Worm (Caenorhabditis elegans): Measurements from ENCODE around the gene gbb-1.

gbb-1 gene

ce11 chrX:2921737-2922136 is 36.0 kb upstream of the gbb-1 start:
- no peak for TF ChIP-seq fkh-4 (tag; optimal IDR thresholded peaks at IDR 0.05; ENCODE audit: borderline replicate concordance)
- TF ChIP-seq ceh-8 (GFP tag; optimal IDR thresholded peaks at IDR 0.05) = no peak
- TF ChIP-seq ets-5 (GFP tag; IDR thresholded peaks at IDR 0.05) = no peak
- no peak for TF ChIP-seq hpl-2 (GFP tag; optimal IDR thresholded peaks at IDR 0.05)
- no peak for TF ChIP-seq egl-27 (tag; optimal IDR thresholded peaks at IDR 0.05)
- TF ChIP-seq lin-13 (GFP tag; optimal IDR thresholded peaks at IDR 0.05) = no peak
- no peak for TF ChIP-seq pag-3 (tag; optimal IDR thresholded peaks at IDR 0.05; ENCODE audit: borderline replicate concordance, insufficient read depth)
- TF ChIP-seq nhr-90 (tag; optimal IDR thresholded peaks at IDR 0.05; ENCODE audit: poor library complexity) = no peak
- TF ChIP-seq nhr-84 (tag; optimal IDR thresholded peaks at IDR 0.05) = no peak

ce11 chrX:2922602-2923203 is 35.0 kb upstream of the gbb-1 start:
- TF ChIP-seq lin-15B (tag; optimal IDR thresholded peaks at IDR 0.05) (no peak), hlh-17 (GFP tag; optimal IDR thresholded peaks at IDR 0.05; ENCODE audit: borderline replicate concordance) (no peak), sox-4 (tag; optimal IDR thresholded peaks at IDR 0.05) (no peak), skn-1 (tag; optimal IDR thresholded peaks at IDR 0.05) (no peak), egl-27 (tag; optimal IDR thresholded peaks at IDR 0.05) (no peak), pag-3 (tag; optimal IDR thresholded peaks at IDR 0.05; ENCODE audit: borderline replicate concordance, insufficient read depth) (no peak), aly-2 (tag; optimal IDR thresholded peaks at IDR 0.05) (no peak), pqm-1 (tag; optimal IDR thresholded peaks at IDR 0.05) (no peak), nhr-19 (GFP tag; conservative IDR thresholded peaks at IDR 0.05) (no peak)

ce11 chrX:2923888-2924287 is 33.8 kb upstream of the gbb-1 start, which contains the start of gene hst-3.2:
hst-3.2 (minus strand) TSS chrX:2923988.
- TF ChIP-seq ztf-11 (tag; optimal IDR thresholded peaks at IDR 0.05) (no peak), nhr-76 (tag; optimal IDR thresholded peaks at IDR 0.05) (no peak), isw-1 (GFP tag; IDR thresholded peaks at IDR 0.05) (no peak), mab-9 (GFP tag; IDR thresholded peaks at IDR 0.05) (no peak), nhr-19 (GFP tag; conservative IDR thresholded peaks at IDR 0.05) (no peak), lin-15B (tag; optimal IDR thresholded peaks at IDR 0.05) (no peak), dsc-1 (tag; optimal IDR thresholded peaks at IDR 0.05) (no peak), nhr-85 (tag) (no peak), C16A3.4 (tag; optimal IDR thresholded peaks at IDR 0.05) (no peak), hlh-17 (GFP tag; optimal IDR thresholded peaks at IDR 0.05; ENCODE audit: borderline replicate concordance) (no peak), tlp-1 (tag; optimal IDR thresholded peaks at IDR 0.05) (no peak), lin-39 (tag; optimal IDR thresholded peaks at IDR 0.05) (no peak), nhr-28 (tag; optimal IDR thresholded peaks at IDR 0.05) (no peak)

DNA sequence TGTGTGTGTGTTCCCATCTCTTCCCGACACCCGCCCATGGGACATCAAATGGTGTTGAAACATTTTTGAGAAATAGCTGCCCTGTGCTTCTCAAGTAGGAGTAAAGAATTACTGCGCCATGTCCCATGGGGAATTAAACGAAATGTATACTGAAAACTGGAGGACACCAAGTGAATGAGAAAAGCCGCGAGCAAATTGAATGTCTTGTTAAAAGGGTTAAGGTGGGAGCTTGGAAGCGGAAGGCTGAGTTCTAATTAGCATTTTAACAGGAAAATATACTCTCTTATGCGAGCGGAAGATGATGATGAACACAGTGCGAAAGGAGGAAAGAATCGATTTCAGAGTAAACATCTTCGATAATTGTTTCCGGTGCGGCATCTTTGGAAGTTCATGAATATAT is 33.3 kb upstream of the gbb-1 start:
- TF ChIP-seq lin-14 (GFP tag; optimal IDR thresholded peaks at IDR 0.05) (peak; percentile 33), mep-1 (tag; optimal IDR thresholded peaks at IDR 0.05) (no peak), tbx-2 (tag; optimal IDR thresholded peaks at IDR 0.05) (peak; percentile 24)

DNA sequence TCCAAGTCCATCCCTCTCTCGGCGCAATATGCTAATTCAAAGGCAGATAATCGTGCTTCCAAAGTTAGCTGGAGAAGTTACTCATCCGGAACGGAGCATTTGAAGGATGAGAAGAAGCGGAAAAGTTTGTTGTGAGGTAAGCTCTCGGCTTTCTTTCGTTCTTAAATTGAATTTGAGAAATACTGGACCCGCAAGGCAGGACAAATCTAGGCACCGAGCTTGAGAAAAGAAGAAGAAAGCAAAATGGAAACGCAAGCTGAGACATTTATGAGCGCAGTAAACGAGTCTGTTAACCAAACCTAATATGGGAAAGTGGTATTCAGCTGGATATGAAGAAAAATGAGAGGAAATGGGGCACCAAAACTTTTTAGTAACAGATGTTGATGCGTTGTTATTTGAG is 31.8 kb upstream of the gbb-1 start:
- TF ChIP-seq lin-14 (GFP tag; optimal IDR thresholded peaks at IDR 0.05) = peak; percentile 24
- TF ChIP-seq lin-35 (GFP tag; optimal IDR thresholded peaks at IDR 0.05) = no peak
- TF ChIP-seq sox-4 (tag; optimal IDR thresholded peaks at IDR 0.05) = no peak
- TF ChIP-seq egl-13 (tag; optimal IDR thresholded peaks at IDR 0.05) = no peak
- no peak for TF ChIP-seq lsy-2 (tag; optimal IDR thresholded peaks at IDR 0.05)
- no peak for TF ChIP-seq hlh-17 (GFP tag; optimal IDR thresholded peaks at IDR 0.05; ENCODE audit: borderline replicate concordance)
- no peak for TF ChIP-seq lin-15B (tag; optimal IDR thresholded peaks at IDR 0.05)
- TF ChIP-seq blmp-1 (tag; optimal IDR thresholded peaks at IDR 0.05) = no peak
- TF ChIP-seq efl-1 (optimal IDR thresholded peaks at IDR 0.05) = no peak
- TF ChIP-seq efl-1 (GFP tag; optimal IDR thresholded peaks at IDR 0.05 in 1 of 2) = peak in 1 of 2 experiments; percentile 56
- TF ChIP-seq rnt-1 (tag; optimal IDR thresholded peaks at IDR 0.05) = no peak

Data from whole organism, L1 larva.